Worm (Caenorhabditis elegans): ENCODE results near the gene F38A5.22.

Gene F38A5.22

DNA sequence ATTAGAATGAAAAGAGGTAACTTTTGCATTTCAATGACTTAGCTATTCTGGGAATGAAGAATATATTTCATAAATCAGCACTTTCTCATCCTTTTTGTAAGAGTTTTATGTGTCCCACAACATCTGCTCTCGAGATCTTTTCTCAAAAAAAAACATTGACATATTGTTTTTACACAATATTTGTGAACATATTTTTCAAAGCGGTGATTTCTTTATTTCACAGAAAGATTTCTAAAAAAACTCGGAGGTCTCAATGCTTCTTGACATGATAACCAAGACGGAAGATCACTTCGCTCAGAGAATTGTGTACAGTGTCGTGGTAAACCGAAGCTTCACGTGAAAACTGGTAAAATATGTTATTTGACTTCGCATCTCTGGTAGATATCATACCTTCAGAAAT lies at the start of gene F38A5.22:
Gene F38A5.22, minus strand, starts transcription at position 29 of the 400 bp plus-strand sequence.
- TF ChIP-seq med-1 (GFP tag; optimal IDR thresholded peaks at IDR 0.05; ENCODE audit: insufficient read depth) (no peak), ref-1 (GFP tag; conservative IDR thresholded peaks at IDR 0.05) (no peak), tab-1 (GFP tag; IDR thresholded peaks at IDR 0.05) (no peak), ztf-23 (GFP tag; IDR thresholded peaks at IDR 0.05) (no peak), ztf-29 (GFP tag; IDR thresholded peaks at IDR 0.05) (no peak), klf-2 (GFP tag; conservative IDR thresholded peaks at IDR 0.05) (no peak), T22C8.4 (GFP tag; IDR thresholded peaks at IDR 0.05) (no peak), flt-1 (GFP tag; IDR thresholded peaks at IDR 0.05) (no peak), cog-1 (tag; optimal IDR thresholded peaks at IDR 0.05) (no peak)

DNA sequence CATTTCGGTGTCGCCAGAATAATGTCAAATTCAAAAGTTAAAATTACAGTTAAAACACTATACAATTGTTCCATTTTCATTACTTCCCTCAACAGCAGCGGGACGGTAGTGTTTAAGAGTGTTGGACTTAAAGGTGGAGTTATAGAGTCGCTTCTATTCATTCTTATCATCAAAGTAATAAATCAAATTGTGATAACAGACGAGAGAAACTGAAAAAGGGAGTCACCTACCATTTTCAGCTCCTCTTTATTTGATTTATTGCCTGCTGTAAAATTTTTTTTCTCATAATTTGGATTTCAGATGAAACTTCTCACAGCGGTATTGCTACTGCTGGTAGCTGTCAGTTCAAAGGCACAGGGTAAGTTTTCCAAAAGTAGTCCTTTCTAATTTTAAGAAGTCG lies 44.1 kb upstream of the F38A5.22 start, which contains the start of gene C01B10.6:
Gene C01B10.6, plus strand, starts transcription at position 301 of the 400 bp plus-strand sequence.
- TF ChIP-seq cog-1 (tag; optimal IDR thresholded peaks at IDR 0.05) (no peak), tab-1 (GFP tag; IDR thresholded peaks at IDR 0.05) (no peak), flt-1 (GFP tag; IDR thresholded peaks at IDR 0.05) (no peak), med-1 (GFP tag; optimal IDR thresholded peaks at IDR 0.05; ENCODE audit: insufficient read depth) (no peak), ref-1 (GFP tag; conservative IDR thresholded peaks at IDR 0.05) (no peak)

DNA sequence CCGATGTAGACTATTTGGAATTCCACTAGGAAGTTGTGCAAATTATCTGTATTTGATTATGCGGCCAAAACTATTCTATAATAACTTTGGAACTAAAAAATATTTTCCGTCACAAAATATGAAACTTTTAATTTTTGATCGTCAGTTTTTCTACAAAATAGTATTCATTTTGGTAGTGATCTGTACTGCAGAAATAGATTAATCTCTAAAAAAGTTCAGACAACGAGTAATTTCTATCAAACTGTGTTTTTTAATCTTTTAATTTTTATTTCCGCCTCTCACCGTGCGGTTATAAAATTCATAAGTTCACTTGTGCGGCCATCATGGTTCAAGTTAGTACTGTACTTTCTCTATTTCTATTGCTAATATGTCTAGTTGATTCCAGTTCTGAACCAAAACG lies 42.5 kb upstream of the F38A5.22 start, which contains the start of gene C01B10.7:
Gene C01B10.7, plus strand, starts transcription at position 301 of the 400 bp plus-strand sequence.
- TF ChIP-seq flt-1 (GFP tag; IDR thresholded peaks at IDR 0.05) = no peak
- no peak for TF ChIP-seq ref-1 (GFP tag; conservative IDR thresholded peaks at IDR 0.05)
- TF ChIP-seq tab-1 (GFP tag; IDR thresholded peaks at IDR 0.05) = no peak
- TF ChIP-seq cog-1 (tag; optimal IDR thresholded peaks at IDR 0.05) = no peak
- no peak for TF ChIP-seq T22C8.4 (GFP tag; IDR thresholded peaks at IDR 0.05)
- no peak for TF ChIP-seq ztf-23 (GFP tag; IDR thresholded peaks at IDR 0.05)
- no peak for TF ChIP-seq ztf-29 (GFP tag; IDR thresholded peaks at IDR 0.05)
- no peak for TF ChIP-seq med-1 (GFP tag; optimal IDR thresholded peaks at IDR 0.05; ENCODE audit: insufficient read depth)
- no peak for TF ChIP-seq klf-2 (GFP tag; conservative IDR thresholded peaks at IDR 0.05)

DNA sequence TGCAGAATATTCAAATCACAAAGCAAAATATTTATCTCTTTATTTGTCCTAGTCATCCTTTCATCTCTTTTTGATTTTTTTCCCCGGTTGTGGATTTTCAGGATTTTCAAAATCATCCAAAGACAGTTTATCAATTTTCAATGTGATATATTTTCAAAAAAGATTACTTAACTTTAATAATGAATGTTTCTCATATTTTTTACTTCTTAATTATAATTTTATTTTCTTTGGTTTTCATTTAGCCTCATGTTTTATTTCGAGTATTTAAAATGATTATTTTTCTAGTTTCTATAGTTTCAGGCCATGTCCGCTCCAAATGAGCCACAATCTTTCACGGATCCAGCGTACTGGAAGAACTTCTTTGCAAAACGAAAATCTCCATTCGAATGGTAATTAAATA lies 39.0 kb upstream of the F38A5.22 start, which contains the start of gene metl-13:
Gene metl-13, plus strand, starts transcription at position 301 of the 400 bp plus-strand sequence.
- TF ChIP-seq ref-1 (GFP tag; conservative IDR thresholded peaks at IDR 0.05) (no peak), flt-1 (GFP tag; IDR thresholded peaks at IDR 0.05) (no peak), T22C8.4 (GFP tag; IDR thresholded peaks at IDR 0.05) (no peak), cog-1 (tag; optimal IDR thresholded peaks at IDR 0.05) (no peak), ztf-29 (GFP tag; IDR thresholded peaks at IDR 0.05) (no peak), med-1 (GFP tag; optimal IDR thresholded peaks at IDR 0.05; ENCODE audit: insufficient read depth) (no peak), tab-1 (GFP tag; IDR thresholded peaks at IDR 0.05) (no peak), klf-2 (GFP tag; conservative IDR thresholded peaks at IDR 0.05) (no peak), ztf-23 (GFP tag; IDR thresholded peaks at IDR 0.05) (no peak)

DNA sequence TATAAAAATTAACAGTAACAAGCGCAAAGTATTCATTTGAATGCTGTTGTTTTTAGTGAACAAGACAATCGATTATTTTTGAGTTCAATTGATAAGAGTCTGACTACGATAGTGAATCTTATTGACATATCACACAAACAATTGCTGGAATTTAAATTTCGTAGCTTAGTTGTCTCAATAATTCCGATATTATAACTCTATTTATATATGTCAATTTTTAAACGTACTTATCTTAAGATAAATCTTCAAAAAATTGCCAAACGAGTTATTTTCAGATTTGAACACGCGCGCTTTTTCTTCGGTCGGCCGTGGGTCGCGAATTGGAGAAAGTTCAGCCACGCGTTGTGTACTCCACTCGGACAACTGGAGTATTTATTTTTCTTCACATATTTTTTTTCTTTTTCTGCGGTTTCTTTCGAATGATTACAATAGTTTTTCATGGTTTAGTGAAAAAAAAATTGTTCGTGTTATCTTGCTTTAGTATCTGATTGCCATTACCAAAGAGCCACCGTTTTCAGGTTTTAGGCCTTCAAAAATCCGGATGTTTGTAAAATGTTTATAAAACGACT lies 36.0 kb upstream of the F38A5.22 start, which contains the start of the genes cest-5.1 and C01B10.9:
Gene cest-5.1, minus strand, starts transcription at position 51 of the 569 bp plus-strand sequence.
Gene C01B10.9, plus strand, starts transcription at position 519 of the 569 bp plus-strand sequence.
- TF ChIP-seq cog-1 (tag; optimal IDR thresholded peaks at IDR 0.05) (peak; percentile 9), tab-1 (GFP tag; IDR thresholded peaks at IDR 0.05) (no peak), flt-1 (GFP tag; IDR thresholded peaks at IDR 0.05) (no peak; the same call in 1 of the 2 replicates), klf-2 (GFP tag; conservative IDR thresholded peaks at IDR 0.05) (no peak), T22C8.4 (GFP tag; IDR thresholded peaks at IDR 0.05) (0 out of 2 replicates have a peak, but pooled peaks have one; percentile 27), ztf-23 (GFP tag; IDR thresholded peaks at IDR 0.05) (no peak)

DNA sequence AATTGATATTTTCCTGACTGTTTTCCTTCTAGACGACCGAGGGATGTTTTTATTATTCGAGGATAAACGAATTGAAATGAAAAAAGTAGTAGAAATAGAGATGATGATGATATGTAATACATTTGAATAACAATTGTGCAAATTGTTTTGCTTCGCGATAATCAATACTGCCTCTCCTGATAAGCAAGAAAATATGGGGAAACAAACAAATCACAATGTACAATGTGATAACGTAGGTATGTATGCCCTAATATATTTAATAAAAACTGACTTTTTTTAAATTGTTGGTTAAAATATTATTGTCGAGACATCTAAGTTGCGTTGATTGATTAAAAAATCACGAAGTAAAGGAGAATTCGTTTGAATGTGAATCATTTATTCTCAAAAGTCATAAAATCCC lies 32.1 kb upstream of the F38A5.22 start, which contains the start of gene cest-5.2:
Gene cest-5.2, minus strand, starts transcription at position 128 of the 400 bp plus-strand sequence.
- no peak for TF ChIP-seq tab-1 (GFP tag; IDR thresholded peaks at IDR 0.05)
- no peak for TF ChIP-seq ztf-23 (GFP tag; IDR thresholded peaks at IDR 0.05)
- TF ChIP-seq klf-2 (GFP tag; conservative IDR thresholded peaks at IDR 0.05) = no peak
- TF ChIP-seq T22C8.4 (GFP tag; IDR thresholded peaks at IDR 0.05) = no peak
- no peak for TF ChIP-seq flt-1 (GFP tag; IDR thresholded peaks at IDR 0.05)
- TF ChIP-seq med-1 (GFP tag; optimal IDR thresholded peaks at IDR 0.05; ENCODE audit: insufficient read depth) = no peak
- TF ChIP-seq ztf-29 (GFP tag; IDR thresholded peaks at IDR 0.05) = no peak
- TF ChIP-seq ref-1 (GFP tag; conservative IDR thresholded peaks at IDR 0.05) = no peak
- no peak for TF ChIP-seq cog-1 (tag; optimal IDR thresholded peaks at IDR 0.05)

DNA sequence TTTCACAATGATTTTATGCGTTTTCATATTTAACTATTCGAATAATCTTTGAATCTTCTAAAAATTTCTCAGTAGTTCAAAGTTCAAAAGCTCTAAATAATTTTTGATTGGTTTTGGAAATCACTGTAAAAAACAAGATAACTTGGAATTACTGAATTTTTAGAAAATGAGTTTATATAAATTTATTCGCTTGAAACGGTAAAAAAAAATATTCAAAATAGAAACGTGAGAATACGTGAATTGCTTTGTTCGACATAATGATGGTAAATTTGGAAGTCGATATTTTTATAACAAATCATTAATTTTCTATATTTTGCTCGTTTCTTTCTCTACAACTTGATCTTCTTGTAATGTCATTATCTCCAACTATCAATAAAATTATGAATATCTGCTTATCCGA lies 27.6 kb upstream of the F38A5.22 start, which contains the start of gene C01B10.44:
Gene C01B10.44, plus strand, starts transcription at position 301 of the 400 bp plus-strand sequence.
- TF ChIP-seq klf-2 (GFP tag; conservative IDR thresholded peaks at IDR 0.05) (no peak), flt-1 (GFP tag; IDR thresholded peaks at IDR 0.05) (no peak), med-1 (GFP tag; optimal IDR thresholded peaks at IDR 0.05; ENCODE audit: insufficient read depth) (no peak), ztf-23 (GFP tag; IDR thresholded peaks at IDR 0.05) (no peak), ref-1 (GFP tag; conservative IDR thresholded peaks at IDR 0.05) (no peak), T22C8.4 (GFP tag; IDR thresholded peaks at IDR 0.05) (no peak), ztf-29 (GFP tag; IDR thresholded peaks at IDR 0.05) (no peak), cog-1 (tag; optimal IDR thresholded peaks at IDR 0.05) (no peak)

DNA sequence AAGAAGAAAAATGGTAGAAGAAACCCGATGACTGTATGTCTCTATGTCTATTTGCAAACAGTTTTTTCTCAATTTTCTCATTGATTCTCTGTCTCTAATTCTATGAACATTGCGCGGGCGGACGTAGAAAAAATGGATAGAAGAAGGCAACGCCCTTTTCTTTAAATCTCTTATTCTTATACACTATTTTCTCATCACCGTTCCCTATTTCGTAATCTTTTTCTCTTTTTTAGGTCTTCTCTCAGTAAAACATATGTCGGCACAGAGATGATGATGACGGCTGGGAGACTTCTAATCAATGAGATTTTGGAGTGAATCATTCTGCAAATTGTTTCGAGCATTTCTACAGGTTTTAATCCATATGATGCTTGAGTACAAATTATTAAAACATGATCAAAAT lies 26.4 kb upstream of the F38A5.22 start:
- TF ChIP-seq ref-1 (GFP tag; conservative IDR thresholded peaks at IDR 0.05) (no peak), T22C8.4 (GFP tag; IDR thresholded peaks at IDR 0.05) (no peak), cog-1 (tag; optimal IDR thresholded peaks at IDR 0.05) (no peak)

DNA sequence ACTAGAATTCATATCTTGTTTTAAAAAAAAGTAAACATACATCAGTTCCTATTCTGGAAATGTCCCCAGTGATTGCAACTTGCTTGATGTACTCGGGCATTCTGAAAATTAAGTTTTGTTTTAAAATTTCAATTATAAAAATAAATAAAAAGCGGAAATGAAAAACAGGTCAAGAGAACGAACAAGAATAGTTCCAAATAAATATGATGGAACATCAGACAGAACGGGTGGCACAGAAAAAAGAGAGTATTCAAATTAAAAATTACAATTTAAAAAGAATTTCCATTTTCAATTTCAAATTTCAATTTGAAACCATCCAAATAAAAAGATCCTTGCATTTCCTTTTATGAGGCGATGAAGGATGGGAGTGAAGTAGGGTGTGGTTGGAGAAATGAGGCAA lies 25.5 kb upstream of the F38A5.22 start, which contains the start of gene C01B10.3:
Gene C01B10.3, minus strand, starts transcription at position 101 of the 400 bp plus-strand sequence.
- TF ChIP-seq flt-1 (GFP tag; IDR thresholded peaks at IDR 0.05) (no peak), klf-2 (GFP tag; conservative IDR thresholded peaks at IDR 0.05) (no peak), tab-1 (GFP tag; IDR thresholded peaks at IDR 0.05) (no peak), cog-1 (tag; optimal IDR thresholded peaks at IDR 0.05) (no peak), ztf-23 (GFP tag; IDR thresholded peaks at IDR 0.05) (no peak), med-1 (GFP tag; optimal IDR thresholded peaks at IDR 0.05; ENCODE audit: insufficient read depth) (no peak), ztf-29 (GFP tag; IDR thresholded peaks at IDR 0.05) (no peak), ref-1 (GFP tag; conservative IDR thresholded peaks at IDR 0.05) (no peak), T22C8.4 (GFP tag; IDR thresholded peaks at IDR 0.05) (no peak)
